Fruit fly (Drosophila melanogaster): ENCODE data around the gene Prx6a.

Gene Prx6a

dm6 chr2L:2872968-2873728 lies 4.9 kb downstream of the Prx6a start (continued):
- TF ChIP-seq lmd (GFP tag; IDR thresholded peaks at IDR 0.05) (peak; percentile 23; the same call in 1 of the 2 replicates), CG10565 (GFP tag; optimal IDR thresholded peaks at IDR 0.05) (no peak), CG10959 (GFP tag; IDR thresholded peaks at IDR 0.05) (no peak), shn (GFP tag; optimal IDR thresholded peaks at IDR 0.05) (no peak), CG31365 (tag; optimal IDR thresholded peaks at IDR 0.05) (no peak), PHDP (tag; optimal IDR thresholded peaks at IDR 0.05) (no peak), CG6689 (GFP tag; IDR thresholded peaks at IDR 0.05) (no peak), dimm (GFP tag; IDR thresholded peaks at IDR 0.05) (no peak), TFAM (GFP tag; optimal IDR thresholded peaks at IDR 0.05) (no peak), HHEX (GFP tag; optimal IDR thresholded peaks at IDR 0.05) (no peak), pita (GFP tag; optimal IDR thresholded peaks at IDR 0.05) (no peak), esg (GFP tag; conservative IDR thresholded peaks at IDR 0.05) (no peak), crc (GFP tag; optimal IDR thresholded peaks at IDR 0.05) (peak; percentile 22), CG17328 (GFP tag; IDR thresholded peaks at IDR 0.05) (no peak), CG11560 (tag; IDR thresholded peaks at IDR 0.05) (no peak), CG12659 (GFP tag; optimal IDR thresholded peaks at IDR 0.05) (peak; percentile 8), tin (GFP tag; optimal IDR thresholded peaks at IDR 0.05) (peak; percentile 39), CG2116 (GFP tag; optimal IDR thresholded peaks at IDR 0.05) (no peak), Rx (GFP tag; IDR thresholded peaks at IDR 0.05) (no peak), Bdp1 (GFP tag; optimal IDR thresholded peaks at IDR 0.05) (no peak), kay (GFP tag; optimal IDR thresholded peaks at IDR 0.05) (peak; percentile 78), CG12104 (GFP tag; optimal IDR thresholded peaks at IDR 0.05) (no peak), CG16815 (GFP tag; optimal IDR thresholded peaks at IDR 0.05) (no peak), bowl (GFP tag; IDR thresholded peaks at IDR 0.05) (no peak), wdn (GFP tag; IDR thresholded peaks at IDR 0.05) (no peak), CG1832 (GFP tag; optimal IDR thresholded peaks at IDR 0.05) (no peak), yki (optimal IDR thresholded peaks at IDR 0.05) (no peak), CG17912 (GFP tag; optimal IDR thresholded peaks at IDR 0.05) (no peak), pum (GFP tag; optimal IDR thresholded peaks at IDR 0.05) (peak; percentile 12), E2f2 (GFP tag; IDR thresholded peaks at IDR 0.05) (peak; percentile 10; the same call in 1 of the 2 replicates), unc-4 (GFP tag; IDR thresholded peaks at IDR 0.05; ENCODE audit: partially characterized antibody) (no peak), pan (optimal IDR thresholded peaks at IDR 0.05) (no peak), pan (GFP tag; optimal IDR thresholded peaks at IDR 0.05 in 1 of 2, IDR thresholded peaks at IDR 0.05 in 1 of 2) (peak in 1 of 2 experiments; percentile 57), pros (GFP tag; optimal IDR thresholded peaks at IDR 0.05) (no peak), Six4 (GFP tag; optimal IDR thresholded peaks at IDR 0.05) (peak; percentile 5), knrl (GFP tag; IDR thresholded peaks at IDR 0.05; ENCODE audit: partially characterized antibody) (no peak), gcm (GFP tag; optimal IDR thresholded peaks at IDR 0.05) (no peak), Side (GFP tag; optimal IDR thresholded peaks at IDR 0.05) (peak; percentile 17), D (optimal IDR thresholded peaks at IDR 0.05) (no peak), D (GFP tag; optimal IDR thresholded peaks at IDR 0.05) (peak; percentile 45), MBD-R2 (GFP tag; IDR thresholded peaks at IDR 0.05) (no peak), Asciz (GFP tag; optimal IDR thresholded peaks at IDR 0.05) (no peak), CG18011 (GFP tag; optimal IDR thresholded peaks at IDR 0.05) (no peak), Myb (GFP tag; optimal IDR thresholded peaks at IDR 0.05) (no peak), Lhr (GFP tag; optimal IDR thresholded peaks at IDR 0.05) (no peak), Eip74EF (GFP tag; optimal IDR thresholded peaks at IDR 0.05) (no peak), seq (GFP tag; IDR thresholded peaks at IDR 0.05) (0 out of 2 replicates have a peak, but pooled peaks have one; percentile 30), sima (GFP tag; optimal IDR thresholded peaks at IDR 0.05) (no peak), tx (GFP tag; optimal IDR thresholded peaks at IDR 0.05) (no peak), amos (GFP tag; IDR thresholded peaks at IDR 0.05; ENCODE audit: partially characterized antibody) (no peak), Deaf1 (tag; optimal IDR thresholded peaks at IDR 0.05) (no peak)
